Fruit fly (Drosophila melanogaster): ENCODE measurements around the gene CG10068.

dm6 chr3R:7108589-7109312 lies 19.1 kb downstream of the CG10068 start:
- TF ChIP-seq CG8478 (optimal IDR thresholded peaks at IDR 0.05) (no peak), CTCF (optimal IDR thresholded peaks at IDR 0.05) (no peak)

All from S2 (cell line).